Worm (Caenorhabditis elegans) whole organism, late embryonic: Measurements from ENCODE around the gene F09E5.8.
A peak's percentile ranks its signal among the peaks of the same experiment; 100 is the strongest.

Experiments
- F13H6.1 ChIP-seq: sonication (generic microtip); optimal IDR thresholded peaks from 2 replicates; lab custom pipeline; 2016; ENCODE audit warnings: missing genetic modification characterization, missing compliant biosample characterization
- K02D7.2 ChIP-seq: sonication (generic microtip); optimal IDR thresholded peaks from 2 replicates; lab custom pipeline; 2017; ENCODE audit warnings: mild to moderate bottlenecking, missing genetic modification characterization, missing compliant biosample characterization
- Y22D7AL.16 ChIP-seq: sonication (generic microtip); optimal IDR thresholded peaks from 2 replicates; lab custom pipeline; 2016; ENCODE audit warnings: missing genetic modification characterization, missing compliant biosample characterization
- ama-1 ChIP-seq: fragments of 150-350 bp; optimal IDR thresholded peaks from 2 replicates; lab custom pipeline; 2014
- ceh-18 ChIP-seq: sonication (generic microtip); optimal IDR thresholded peaks from 2 replicates; lab custom pipeline; 2016; ENCODE audit warnings: missing genetic modification characterization, missing compliant biosample characterization
- ceh-2 ChIP-seq: sonication (generic microtip); optimal IDR thresholded peaks from 2 replicates; lab custom pipeline; 2016; ENCODE audit warnings: missing genotype, missing genetic modification characterization, missing compliant biosample characterization
- ceh-22 ChIP-seq: sonication (generic microtip); optimal IDR thresholded peaks from 2 replicates; lab custom pipeline; 2017; ENCODE audit warnings: missing biosample characterization, missing genetic modification characterization
- ceh-30 ChIP-seq: fragments of 150-350 bp; optimal IDR thresholded peaks from 2 replicates; lab custom pipeline; 2014; ENCODE audit warnings: missing biosample characterization, missing genetic modification characterization
- ceh-31 ChIP-seq: sonication (generic microtip); optimal IDR thresholded peaks from 2 replicates; lab custom pipeline; 2016; ENCODE audit warnings: missing genetic modification characterization, missing compliant biosample characterization
- ceh-34 ChIP-seq: sonication (generic microtip); optimal IDR thresholded peaks from 2 replicates; lab custom pipeline; 2016; ENCODE audit warnings: mild to moderate bottlenecking, missing genetic modification characterization, missing compliant biosample characterization
- ceh-6 ChIP-seq: fragments of 200-800 bp; sonication (Bioruptor generic); optimal IDR thresholded peaks from 2 replicates; lab custom pipeline; 2018; ENCODE audit warnings: mild to moderate bottlenecking, missing genetic modification characterization, missing compliant biosample characterization
- ceh-9 ChIP-seq: sonication (generic microtip); optimal IDR thresholded peaks from 2 replicates; lab custom pipeline; 2016; ENCODE audit warnings: mild to moderate bottlenecking, missing genetic modification characterization, inconsistent platforms, missing compliant biosample characterization
- dmd-4 ChIP-seq: sonication (generic microtip); optimal IDR thresholded peaks from 2 replicates; lab custom pipeline; 2016; ENCODE audit warnings: borderline replicate concordance, missing genetic modification characterization, missing compliant biosample characterization
- elt-2 ChIP-seq: sonication (generic microtip); optimal IDR thresholded peaks from 2 replicates; lab custom pipeline; 2016; ENCODE audit warnings: missing genetic modification reagents, missing genetic modification characterization, missing compliant biosample characterization
- ets-4 ChIP-seq: sonication (generic microtip); optimal IDR thresholded peaks from 2 replicates; lab custom pipeline; 2016; ENCODE audit warnings: missing genetic modification characterization, missing compliant biosample characterization
- fax-1 ChIP-seq: sonication (generic microtip); optimal IDR thresholded peaks from 2 replicates; lab custom pipeline; 2016; ENCODE audit warnings: missing genotype, missing genetic modification characterization, missing compliant biosample characterization
- gmeb-2 ChIP-seq: sonication (generic microtip); optimal IDR thresholded peaks from 2 replicates; lab custom pipeline; 2016; ENCODE audit warnings: missing genetic modification characterization, inconsistent platforms, missing compliant biosample characterization
- hlh-30 ChIP-seq: sonication (generic microtip); optimal IDR thresholded peaks from 2 replicates; lab custom pipeline; 2017; ENCODE audit warnings: antibody characterized with exemption, missing genetic modification characterization, missing compliant biosample characterization; ENCODE audit not compliant: insufficient read depth
- hlh-6 ChIP-seq: sonication (generic microtip); optimal IDR thresholded peaks from 2 replicates; lab custom pipeline; 2016; ENCODE audit warnings: missing genotype, missing genetic modification characterization, missing compliant biosample characterization
- hlh-8 ChIP-seq: sonication (generic microtip); optimal IDR thresholded peaks from 2 replicates; lab custom pipeline; 2016; ENCODE audit warnings: missing genotype, missing genetic modification characterization, missing compliant biosample characterization
- madf-2 ChIP-seq: sonication (generic microtip); optimal IDR thresholded peaks from 2 replicates; lab custom pipeline; 2017; ENCODE audit warnings: missing genetic modification characterization, missing compliant biosample characterization
- mec-3 ChIP-seq: sonication (generic microtip); optimal IDR thresholded peaks from 2 replicates; lab custom pipeline; 2016; ENCODE audit warnings: borderline replicate concordance, missing genetic modification characterization, missing compliant biosample characterization
- nfya-1 ChIP-seq: sonication (generic microtip); optimal IDR thresholded peaks from 2 replicates; lab custom pipeline; 2017; ENCODE audit warnings: missing genetic modification characterization, mild to moderate bottlenecking, missing compliant biosample characterization, antibody characterized with exemption, moderate library complexity
- nhr-11 ChIP-seq: fragments of 150-350 bp; optimal IDR thresholded peaks from 2 replicates; lab custom pipeline; 2014; ENCODE audit warnings: missing biosample characterization, missing genetic modification characterization
- nhr-232 ChIP-seq: sonication (generic microtip); optimal IDR thresholded peaks from 2 replicates; lab custom pipeline; 2016; ENCODE audit warnings: missing genetic modification characterization, missing compliant biosample characterization
- npax-4 ChIP-seq: sonication (generic microtip); optimal IDR thresholded peaks from 2 replicates; lab custom pipeline; 2016; ENCODE audit warnings: missing genetic modification characterization, missing compliant biosample characterization
- odd-2 ChIP-seq: sonication (generic microtip); optimal IDR thresholded peaks from 2 replicates; lab custom pipeline; 2017; ENCODE audit warnings: antibody characterized with exemption, mild to moderate bottlenecking, missing genetic modification characterization, missing compliant biosample characterization
- pat-9 ChIP-seq: fragments of 200-800 bp; sonication (Bioruptor generic); optimal IDR thresholded peaks from 2 replicates; lab custom pipeline; 2018; ENCODE audit warnings: mild to moderate bottlenecking, missing genetic modification characterization, moderate library complexity, missing compliant biosample characterization
- pha-2 ChIP-seq: sonication (generic microtip); optimal IDR thresholded peaks from 2 replicates; lab custom pipeline; 2017; ENCODE audit warnings: mild to moderate bottlenecking, missing genetic modification characterization, missing compliant biosample characterization
- pqm-1 ChIP-seq: sonication (generic microtip); optimal IDR thresholded peaks from 2 replicates; lab custom pipeline; 2016; ENCODE audit warnings: missing genetic modification characterization, missing compliant biosample characterization
- pros-1 ChIP-seq: fragments of 150-350 bp; optimal IDR thresholded peaks from 2 replicates; lab custom pipeline; 2014; ENCODE audit warnings: missing biosample characterization, missing genetic modification reagents, missing genetic modification characterization
- ref-2 ChIP-seq: sonication (generic microtip); optimal IDR thresholded peaks from 2 replicates; lab custom pipeline; 2016; ENCODE audit warnings: missing genetic modification characterization, missing compliant biosample characterization
- syd-9 ChIP-seq: sonication (generic microtip); optimal IDR thresholded peaks from 2 replicates; lab custom pipeline; 2016; ENCODE audit warnings: mild to moderate bottlenecking, missing genetic modification characterization, moderate library complexity, missing compliant biosample characterization
- tbx-2 ChIP-seq: sonication (generic microtip); optimal IDR thresholded peaks from 2 replicates; lab custom pipeline; 2016; ENCODE audit warnings: missing genetic modification characterization, missing compliant biosample characterization
- unc-42 ChIP-seq: sonication (generic microtip); optimal IDR thresholded peaks from 2 replicates; lab custom pipeline; 2016; ENCODE audit warnings: missing genotype, missing genetic modification characterization, missing compliant biosample characterization
- unc-55 ChIP-seq: sonication (generic microtip); optimal IDR thresholded peaks from 2 replicates; lab custom pipeline; 2017; ENCODE audit warnings: missing biosample characterization, missing genetic modification reagents, missing genetic modification characterization

Gene F09E5.8

DNA sequence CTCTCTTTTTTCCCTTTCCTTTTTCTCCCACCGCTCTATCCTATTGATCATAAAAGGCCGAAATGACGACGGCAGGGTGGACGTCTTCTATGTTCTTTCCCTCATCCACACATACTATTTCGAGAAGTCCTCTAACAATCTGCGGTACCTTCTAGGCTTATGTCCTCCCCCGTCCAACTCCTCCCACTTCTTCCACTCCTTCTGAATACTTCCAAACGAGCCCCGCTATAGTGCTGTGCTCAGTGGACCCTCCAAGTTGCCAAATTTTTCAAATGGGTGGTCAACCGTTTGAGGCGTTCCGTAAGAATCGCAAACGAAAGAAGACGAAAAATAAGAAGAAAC is 14.5 kb upstream of the F09E5.8 start (continued):
- TF ChIP-seq ref-2 (tag; lab: Kevin White, UChicago) (peak; percentile 11), syd-9 (tag; lab: Kevin White, UChicago) (no peak), gmeb-2 (tag; lab: Kevin White, UChicago) (no peak), pros-1 (tag; lab: Kevin White, UChicago) (no peak), madf-2 (tag; lab: Kevin White, UChicago) (no peak), ceh-30 (tag; lab: Kevin White, UChicago) (no peak), hlh-6 (tag; lab: Kevin White, UChicago) (peak; percentile 57), pha-2 (tag; lab: Kevin White, UChicago) (no peak), dmd-4 (no peak), npax-4 (tag; lab: Kevin White, UChicago) (no peak), Y22D7AL.16 (tag; lab: Kevin White, UChicago) (no peak), mec-3 (tag; lab: Kevin White, UChicago) (no peak)
- TF ChIP-seq, all 69 proteins: peak for 12

DNA sequence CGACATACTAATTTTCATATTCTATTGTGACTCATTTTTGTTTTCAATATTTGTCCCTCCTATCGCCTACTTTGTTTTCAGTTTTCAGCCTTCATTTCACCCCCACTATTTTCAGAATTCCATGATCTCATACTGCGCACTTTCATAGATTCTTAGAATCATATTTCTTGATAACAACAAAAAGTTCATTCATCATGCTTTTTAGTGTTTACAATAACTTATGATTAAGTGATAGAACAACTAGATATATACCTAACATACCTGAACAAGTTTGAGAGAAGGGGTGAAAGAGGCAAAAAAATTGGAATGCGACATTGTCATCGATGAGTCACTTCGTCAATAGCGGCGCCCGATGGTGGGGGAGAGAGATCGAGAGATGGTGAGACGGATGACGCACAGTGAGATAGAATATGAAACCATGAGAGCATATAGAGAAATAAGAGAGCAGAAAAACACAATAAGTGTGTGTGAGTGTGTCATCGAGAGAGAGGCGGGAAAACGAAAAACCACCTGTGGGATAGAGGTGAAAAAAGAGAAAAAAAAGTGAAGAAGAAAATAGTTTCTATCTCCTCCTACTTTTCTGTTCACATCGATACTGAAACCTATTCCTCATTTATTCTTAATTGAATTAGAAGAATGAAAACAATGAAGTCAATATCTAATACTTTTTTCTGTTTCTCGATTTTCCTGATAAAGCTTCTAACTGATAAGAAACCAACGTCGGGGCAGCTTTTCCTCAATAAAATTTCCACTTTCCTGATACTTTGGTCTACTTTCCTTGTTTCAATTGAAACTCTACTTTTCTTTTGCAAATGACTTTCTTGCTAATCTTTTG is 13.6 kb upstream of the F09E5.8 start:
- no peak for TF ChIP-seq ets-4 (tag; lab: Kevin White, UChicago)
- TF ChIP-seq nhr-11 (tag; lab: Kevin White, UChicago) = no peak
- TF ChIP-seq hlh-30 = no peak
- peak; percentile 52 for TF ChIP-seq unc-42 (tag; lab: Kevin White, UChicago)
- TF ChIP-seq ceh-34 (tag; lab: Kevin White, UChicago) = peak; percentile 33
- peak; percentile 28 for TF ChIP-seq F13H6.1
- peak; percentile 30 for TF ChIP-seq pqm-1 (tag; lab: Kevin White, UChicago)
- TF ChIP-seq nhr-232 (tag; lab: Kevin White, UChicago) = no peak
- peak; percentile 71 for TF ChIP-seq ceh-18
- peak; percentile 35 for TF ChIP-seq unc-55 (GFP tag; lab: Kevin White, UChicago)
- peak; percentile 54 for TF ChIP-seq nfya-1 (tag; lab: Kevin White, UChicago)
- TF ChIP-seq tbx-2 = peak; percentile 56
- peak; percentile 62 for TF ChIP-seq ceh-31
- no peak for TF ChIP-seq pat-9 (tag; lab: Kevin White, UChicago)
- TF ChIP-seq K02D7.2 (tag; lab: Kevin White, UChicago) = no peak
- no peak for TF ChIP-seq hlh-8 (tag; lab: Kevin White, UChicago)
- no peak for TF ChIP-seq fax-1 (tag; lab: Kevin White, UChicago)
- TF ChIP-seq ama-1 (lab: Kevin White, UChicago) = peak; percentile 15
- TF ChIP-seq ceh-2 (tag; lab: Kevin White, UChicago) = no peak
- TF ChIP-seq ceh-22 (tag; lab: Kevin White, UChicago) = no peak
- peak; percentile 64 for TF ChIP-seq elt-2 (tag; lab: Kevin White, UChicago)

DNA sequence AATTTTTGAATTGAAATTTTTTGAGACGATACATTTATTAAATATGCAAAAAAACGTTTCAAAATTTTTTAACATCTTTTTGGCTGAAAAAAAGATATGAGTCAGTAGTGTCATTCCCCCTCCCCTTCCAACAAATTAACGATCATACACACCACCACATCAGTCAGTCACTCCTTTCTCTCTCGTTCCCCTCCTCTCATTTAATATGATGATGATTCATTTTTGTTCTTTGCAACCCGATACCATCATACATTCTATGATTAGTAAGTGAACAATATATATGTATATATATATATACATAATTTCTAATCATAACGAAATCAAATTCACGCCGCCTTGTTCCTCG is 13.0 kb upstream of the F09E5.8 start:
- TF ChIP-seq ceh-9 = no peak
- no peak for TF ChIP-seq odd-2
- TF ChIP-seq ceh-22 (tag; lab: Kevin White, UChicago) = no peak

DNA sequence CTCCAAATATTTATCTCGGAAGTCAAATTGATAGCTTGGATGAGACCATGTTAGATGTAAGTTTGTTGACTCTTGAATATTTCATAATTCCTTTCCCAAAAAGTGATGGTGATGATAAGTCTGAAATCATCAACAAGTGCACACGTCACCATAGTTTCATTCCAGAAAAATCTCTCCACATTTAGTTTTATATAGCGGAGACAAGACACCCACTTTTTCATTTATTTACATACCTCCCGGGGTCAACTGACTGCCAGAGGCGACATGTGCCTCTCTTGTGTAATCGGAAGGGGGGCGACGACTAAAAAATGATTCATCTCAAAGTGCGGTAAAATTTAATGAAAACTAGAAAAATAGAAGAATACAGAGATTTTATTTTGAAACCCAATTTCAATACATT is 12.2 kb upstream of the F09E5.8 start:
- TF ChIP-seq unc-42 (tag; lab: Kevin White, UChicago) = no peak
- no peak for TF ChIP-seq npax-4 (tag; lab: Kevin White, UChicago)
- no peak for TF ChIP-seq ceh-6 (GFP tag; lab: Kevin White, UChicago)
- no peak for TF ChIP-seq dmd-4
- TF ChIP-seq ceh-31 = no peak
- TF ChIP-seq hlh-30 = peak; percentile 0
- TF ChIP-seq, all 69 proteins: peak for 1
